Worm (Caenorhabditis elegans): Measurements from ENCODE around the gene F35B12.9.
A peak's percentile ranks its signal among the peaks of the same experiment; 100 is the strongest.

F35B12.9 gene

DNA sequence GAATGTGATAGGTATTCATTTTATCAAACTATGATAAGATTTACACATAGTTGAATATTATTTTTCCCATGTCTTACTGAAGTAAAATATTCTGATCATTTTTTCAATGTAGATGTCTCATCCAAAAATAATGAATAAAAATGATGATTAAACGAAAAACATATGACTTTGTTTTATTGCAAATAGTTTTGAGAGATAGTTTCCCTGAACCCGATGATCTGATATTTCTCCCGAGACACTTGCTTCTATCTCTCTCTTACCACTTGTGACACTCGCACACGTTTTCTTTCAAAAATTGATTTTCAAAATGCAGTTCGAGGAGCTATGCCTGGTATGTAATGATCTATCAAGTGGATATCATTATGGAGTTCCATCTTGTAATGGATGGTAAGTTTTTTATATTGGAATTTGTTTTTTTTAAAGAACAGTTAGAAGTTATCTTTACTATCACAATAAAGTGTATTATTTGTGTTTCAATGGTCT, 30.8 kb upstream of the F35B12.9 start, which contains the start of the genes nhr-101 and pms-2:
Gene nhr-101, plus strand, starts transcription at position 308 of the 483 bp plus-strand sequence.
Gene pms-2, minus strand, starts transcription at position 433 of the 483 bp plus-strand sequence.
- TF ChIP-seq ces-1 (GFP tag; optimal IDR thresholded peaks at IDR 0.05): no peak
- TF ChIP-seq pha-4 (tag; optimal IDR thresholded peaks at IDR 0.05): no peak
- TF ChIP-seq nhr-237 (tag; optimal IDR thresholded peaks at IDR 0.05): no peak
- no peak for TF ChIP-seq lsy-2 (tag; optimal IDR thresholded peaks at IDR 0.05)
- no peak for TF ChIP-seq hlh-1 (tag; optimal IDR thresholded peaks at IDR 0.05)
- TF ChIP-seq elt-3 (tag; optimal IDR thresholded peaks at IDR 0.05): no peak
- TF ChIP-seq unc-120 (tag; optimal IDR thresholded peaks at IDR 0.05; ENCODE audit: poor library complexity, severe bottlenecking): no peak
- TF ChIP-seq blmp-1 (tag; optimal IDR thresholded peaks at IDR 0.05): no peak
- TF ChIP-seq ztf-11 (tag; optimal IDR thresholded peaks at IDR 0.05): no peak
- no peak for TF ChIP-seq mep-1 (tag; optimal IDR thresholded peaks at IDR 0.05)
- TF ChIP-seq unc-39 (tag; optimal IDR thresholded peaks at IDR 0.05): no peak
- TF ChIP-seq cnd-1 (tag; optimal IDR thresholded peaks at IDR 0.05): no peak
- no peak for TF ChIP-seq elt-1 (tag; optimal IDR thresholded peaks at IDR 0.05; ENCODE audit: borderline replicate concordance, insufficient read depth)
- TF ChIP-seq nhr-28 (tag; optimal IDR thresholded peaks at IDR 0.05): no peak

DNA sequence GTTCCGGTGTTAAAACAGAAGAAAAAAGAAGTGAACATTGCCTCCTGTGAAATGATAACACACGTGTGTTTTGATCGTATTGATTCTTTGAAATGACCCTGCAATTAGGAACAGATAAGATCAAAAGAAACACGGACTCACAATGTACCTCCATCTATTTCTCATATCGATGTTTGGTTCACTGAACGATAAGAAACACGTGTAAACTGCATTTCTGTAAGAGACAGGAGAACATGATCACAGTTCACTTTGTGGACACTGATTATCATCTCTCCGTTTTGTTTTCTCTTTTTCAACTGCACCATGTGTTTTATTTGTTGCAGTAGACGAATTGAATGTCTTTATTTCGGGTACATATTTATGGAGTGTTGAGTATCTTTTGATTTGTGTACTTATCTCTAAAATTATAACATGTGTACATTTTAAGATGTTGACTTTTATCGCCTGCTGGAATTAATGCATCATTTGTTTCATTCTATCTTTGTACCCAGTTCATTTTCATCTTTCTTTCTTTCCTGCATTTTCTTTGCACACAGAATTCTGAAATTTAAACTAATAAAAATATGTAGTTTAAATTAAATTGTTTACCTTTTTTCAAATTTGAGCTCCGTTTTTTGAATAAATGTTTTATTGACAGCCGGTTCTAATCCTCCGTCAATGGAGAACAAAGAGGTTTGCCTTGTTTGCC, 28.0 kb upstream of the F35B12.9 start, which contains the start of the genes H12C20.7 and nhr-68:
Gene H12C20.7, minus strand, starts transcription at position 188 of the 688 bp plus-strand sequence.
Gene nhr-68, plus strand, starts transcription at position 638 of the 688 bp plus-strand sequence.
- TF ChIP-seq lin-13 (tag; optimal IDR thresholded peaks at IDR 0.05): no peak
- TF ChIP-seq pha-4 (tag; optimal IDR thresholded peaks at IDR 0.05): no peak
- peak; percentile 58 for TF ChIP-seq elt-1 (tag; optimal IDR thresholded peaks at IDR 0.05; ENCODE audit: borderline replicate concordance, insufficient read depth)

DNA sequence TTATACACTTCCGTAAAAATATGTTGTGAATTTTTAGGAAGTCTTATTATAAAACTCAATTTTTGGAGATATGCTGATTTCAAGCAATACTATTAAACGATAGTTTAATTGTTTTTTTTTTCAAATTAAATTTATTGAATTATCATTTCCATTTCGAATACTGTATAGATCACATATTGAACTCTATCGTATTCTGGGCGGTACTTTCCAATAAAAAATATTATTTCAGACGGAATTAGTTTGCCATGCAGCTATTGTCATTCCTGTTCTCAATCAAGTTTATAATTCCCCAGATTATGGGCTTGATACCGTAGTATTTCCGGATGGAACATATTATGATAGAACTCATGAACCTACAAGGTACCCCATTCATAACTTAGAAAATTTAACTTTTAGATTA, 26.4 kb upstream of the F35B12.9 start:
- TF ChIP-seq mep-1 (tag; optimal IDR thresholded peaks at IDR 0.05): no peak
- no peak for TF ChIP-seq lin-32 (GFP tag; optimal IDR thresholded peaks at IDR 0.05)
- TF ChIP-seq lin-13 (tag; optimal IDR thresholded peaks at IDR 0.05): no peak

DNA sequence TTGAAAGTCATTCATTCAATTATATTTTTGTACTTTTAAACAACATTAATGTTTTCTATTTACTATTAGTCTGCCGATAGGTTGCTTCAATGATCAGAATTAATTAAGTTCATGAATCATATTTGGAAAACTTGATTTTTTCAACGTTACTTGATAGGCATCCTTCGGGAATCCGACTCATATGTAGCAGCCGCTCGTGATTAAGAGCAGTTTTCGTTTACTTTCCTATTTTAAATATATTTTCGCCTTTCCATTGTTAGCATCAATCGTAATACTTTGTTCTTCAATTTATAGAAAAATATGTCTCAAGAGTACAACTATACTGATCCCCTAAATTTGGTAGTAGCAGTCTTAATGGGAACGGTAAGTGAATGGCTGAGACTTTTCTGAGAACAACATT, 20.1 kb upstream of the F35B12.9 start, which contains the start of gene srx-90:
Gene srx-90, plus strand, starts transcription at position 301 of the 400 bp plus-strand sequence.
- TF ChIP-seq ham-2 (GFP tag; optimal IDR thresholded peaks at IDR 0.05) (no peak), bed-3 (GFP tag; optimal IDR thresholded peaks at IDR 0.05) (no peak), nhr-2 (tag; optimal IDR thresholded peaks at IDR 0.05) (no peak), nhr-237 (tag; optimal IDR thresholded peaks at IDR 0.05) (no peak), sptf-1 (tag; optimal IDR thresholded peaks at IDR 0.05) (no peak), unc-62 (GFP tag; optimal IDR thresholded peaks at IDR 0.05) (no peak), tbx-8 (GFP tag; optimal IDR thresholded peaks at IDR 0.05) (no peak), zip-8 (tag; optimal IDR thresholded peaks at IDR 0.05) (no peak), ztf-11 (tag; optimal IDR thresholded peaks at IDR 0.05) (no peak), drap-1 (GFP tag; optimal IDR thresholded peaks at IDR 0.05) (no peak)

DNA sequence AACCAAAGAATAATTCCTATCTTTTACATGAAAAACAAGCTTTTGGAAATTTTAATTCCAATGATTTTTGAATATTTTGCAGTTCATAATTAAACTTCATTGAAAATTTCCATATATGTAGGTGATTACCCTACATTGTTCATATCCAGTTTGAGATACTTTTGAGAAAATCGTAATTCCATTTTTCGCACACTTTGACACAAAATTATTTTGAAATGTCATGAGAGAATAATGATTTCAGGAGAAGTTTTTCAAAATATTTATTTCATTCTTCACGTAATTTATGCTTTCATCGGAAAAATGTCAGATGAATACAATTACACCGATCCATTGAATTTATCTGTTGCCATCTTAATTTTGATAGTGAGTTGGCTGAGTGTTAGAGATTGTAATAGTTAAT, 17.8 kb upstream of the F35B12.9 start, which contains the start of gene srx-88:
Gene srx-88, plus strand, starts transcription at position 301 of the 400 bp plus-strand sequence.
- TF ChIP-seq mab-5 (tag; optimal IDR thresholded peaks at IDR 0.05) (no peak), lsy-2 (tag; optimal IDR thresholded peaks at IDR 0.05) (no peak), sem-2 (GFP tag; optimal IDR thresholded peaks at IDR 0.05) (no peak), nhr-28 (tag; optimal IDR thresholded peaks at IDR 0.05) (no peak), lin-32 (GFP tag; optimal IDR thresholded peaks at IDR 0.05) (no peak), nhr-76 (tag; optimal IDR thresholded peaks at IDR 0.05) (no peak), mep-1 (tag; optimal IDR thresholded peaks at IDR 0.05) (no peak), nhr-237 (tag; optimal IDR thresholded peaks at IDR 0.05) (no peak), flh-1 (GFP tag; optimal IDR thresholded peaks at IDR 0.05) (no peak), elt-3 (tag; optimal IDR thresholded peaks at IDR 0.05) (no peak), pha-4 (tag; optimal IDR thresholded peaks at IDR 0.05) (no peak), lin-13 (tag; optimal IDR thresholded peaks at IDR 0.05) (no peak), ceh-83 (GFP tag; optimal IDR thresholded peaks at IDR 0.05) (no peak), hlh-1 (tag; optimal IDR thresholded peaks at IDR 0.05) (no peak), blmp-1 (tag; optimal IDR thresholded peaks at IDR 0.05) (no peak), ztf-11 (tag; optimal IDR thresholded peaks at IDR 0.05) (no peak)
